Worm (Caenorhabditis elegans) whole organism, midembryonic: ENCODE measurements around the gene Y47A7.2.

Experiments
- T22C8.4 ChIP-seq: fragments of 200-800 bp; sonication (Bioruptor generic); IDR thresholded peaks from 2 replicates; pipeline ENCODE4 v1.3.6; 2022; ENCODE audit warnings: missing genetic modification characterization, missing compliant biosample characterization
- cog-1 ChIP-seq: sonication (generic microtip); optimal IDR thresholded peaks from 2 replicates; lab custom pipeline; 2016; ENCODE audit warnings: missing genetic modification characterization, missing compliant biosample characterization
- flt-1 ChIP-seq: fragments of 200-800 bp; sonication (Bioruptor generic); IDR thresholded peaks from 2 replicates; pipeline ENCODE4 v1.3.6; 2022; ENCODE audit warnings: missing genetic modification characterization, missing compliant biosample characterization
- klf-2 ChIP-seq: fragments of 200-800 bp; sonication (Bioruptor generic); conservative IDR thresholded peaks from 2 replicates; pipeline ENCODE4 v1.3.6; 2022; ENCODE audit warnings: missing genetic modification reagents, missing genetic modification characterization, missing compliant biosample characterization
- med-1 ChIP-seq: sonication (generic microtip); optimal IDR thresholded peaks from 2 replicates; lab custom pipeline; 2017; ENCODE audit warnings: missing genetic modification characterization, mild to moderate bottlenecking, missing compliant biosample characterization, antibody characterized with exemption, missing genetic modification reagents; ENCODE audit not compliant: insufficient read depth
- ref-1 ChIP-seq: fragments of 200-800 bp; sonication (Bioruptor generic); conservative IDR thresholded peaks from 2 replicates; pipeline ENCODE4 v1.3.6; 2022; ENCODE audit warnings: missing genetic modification reagents, missing genetic modification characterization, missing compliant biosample characterization
- tab-1 ChIP-seq: fragments of 200-800 bp; sonication (Bioruptor generic); IDR thresholded peaks from 2 replicates; pipeline ENCODE4 v1.3.6; 2022; ENCODE audit warnings: missing genetic modification characterization, missing compliant biosample characterization
- ztf-23 ChIP-seq: fragments of 200-800 bp; sonication (Bioruptor generic); IDR thresholded peaks from 2 replicates; pipeline ENCODE4 v1.3.6; 2022; ENCODE audit warnings: missing genetic modification reagents, missing genetic modification characterization, missing compliant biosample characterization
- ztf-29 ChIP-seq: fragments of 200-800 bp; sonication (Bioruptor generic); IDR thresholded peaks from 2 replicates; pipeline ENCODE4 v1.3.6; 2022; ENCODE audit warnings: missing genetic modification reagents, missing genetic modification characterization, missing compliant biosample characterization

DNA sequence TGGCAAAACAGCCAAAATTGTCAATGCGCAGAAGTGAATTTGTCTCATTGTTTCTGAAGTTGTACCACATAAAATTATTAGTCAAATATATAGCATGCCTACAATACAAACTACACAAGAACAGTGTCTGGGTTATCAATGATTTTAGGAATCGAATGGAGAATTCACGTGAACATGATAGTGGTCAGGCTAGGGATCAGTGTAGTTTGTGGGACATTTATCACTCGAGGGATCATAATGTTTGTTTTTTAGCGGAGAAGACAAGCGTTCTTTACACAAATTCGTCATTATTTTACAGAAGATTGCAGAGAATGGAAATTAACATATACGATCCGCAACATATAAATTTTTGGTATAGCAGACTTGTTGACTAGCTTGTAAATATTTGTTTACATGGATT lies 20.9 kb downstream of the Y47A7.2 start, which contains the start of gene ugt-51:
- TF ChIP-seq T22C8.4 (GFP tag; lab: Robert Waterston, UW) (no peak), flt-1 (no peak), ref-1 (GFP tag; lab: Robert Waterston, UW) (no peak), ztf-29 (GFP tag; lab: Robert Waterston, UW) (no peak), med-1 (no peak), ztf-23 (no peak), tab-1 (no peak), cog-1 (tag; lab: Kevin White, UChicago) (no peak), klf-2 (GFP tag; lab: Robert Waterston, UW) (no peak)
